Worm (Caenorhabditis elegans) whole organism, midembryonic: ENCODE data around the gene scl-12.

ENCODE experiments used
- cog-1 ChIP-seq: sonication (generic microtip); optimal IDR thresholded peaks from 2 replicates; lab custom pipeline; 2016; ENCODE audit warnings: missing genetic modification characterization, missing compliant biosample characterization
- flt-1 ChIP-seq: fragments of 200-800 bp; sonication (Bioruptor generic); IDR thresholded peaks from 2 replicates; pipeline ENCODE4 v1.3.6; 2022; ENCODE audit warnings: missing genetic modification characterization, missing compliant biosample characterization
- klf-2 ChIP-seq: fragments of 200-800 bp; sonication (Bioruptor generic); conservative IDR thresholded peaks from 2 replicates; pipeline ENCODE4 v1.3.6; 2022; ENCODE audit warnings: missing genetic modification reagents, missing genetic modification characterization, missing compliant biosample characterization
- ztf-29 ChIP-seq: fragments of 200-800 bp; sonication (Bioruptor generic); IDR thresholded peaks from 2 replicates; pipeline ENCODE4 v1.3.6; 2022; ENCODE audit warnings: missing genetic modification reagents, missing genetic modification characterization, missing compliant biosample characterization

DNA sequence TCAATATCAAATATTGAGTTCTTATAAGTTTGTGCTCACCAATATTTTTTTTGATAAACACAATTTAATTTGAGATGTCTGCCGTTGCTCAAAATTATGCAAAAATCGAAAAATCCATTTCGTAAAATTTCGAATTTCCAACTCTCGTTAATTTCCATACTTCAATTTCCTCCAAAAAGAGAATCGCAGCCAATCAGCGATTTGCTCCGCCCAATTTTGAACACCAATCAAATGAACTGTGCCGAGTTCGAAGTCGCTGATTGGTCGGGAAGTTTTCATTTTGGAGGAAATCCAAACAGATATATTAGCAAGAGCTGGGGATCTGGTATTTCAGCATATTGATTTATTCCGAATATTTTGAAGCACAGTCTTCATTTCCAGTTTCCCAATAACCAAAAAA lies 4.5 kb upstream of the scl-12 start:
- TF ChIP-seq flt-1 (GFP tag; lab: Robert Waterston, UW) (no peak), cog-1 (no peak), klf-2 (GFP tag; lab: Robert Waterston, UW) (no peak), ztf-29 (GFP tag; lab: Robert Waterston, UW) (no peak)
